Worm (Caenorhabditis elegans) whole organism, midembryonic: ENCODE data around the gene mcp-1.

Experiments used
- T22C8.4 ChIP-seq: fragments of 200-800 bp; sonication (Bioruptor generic); IDR thresholded peaks from 2 replicates; pipeline ENCODE4 v1.3.6; 2022; ENCODE audit warnings: missing genetic modification characterization, missing compliant biosample characterization
- cog-1 ChIP-seq: sonication (generic microtip); optimal IDR thresholded peaks from 2 replicates; lab custom pipeline; 2016; ENCODE audit warnings: missing genetic modification characterization, missing compliant biosample characterization
- flt-1 ChIP-seq: fragments of 200-800 bp; sonication (Bioruptor generic); IDR thresholded peaks from 2 replicates; pipeline ENCODE4 v1.3.6; 2022; ENCODE audit warnings: missing genetic modification characterization, missing compliant biosample characterization
- med-1 ChIP-seq: sonication (generic microtip); optimal IDR thresholded peaks from 2 replicates; lab custom pipeline; 2017; ENCODE audit warnings: missing genetic modification characterization, mild to moderate bottlenecking, missing compliant biosample characterization, antibody characterized with exemption, missing genetic modification reagents; ENCODE audit not compliant: insufficient read depth
- ref-1 ChIP-seq: fragments of 200-800 bp; sonication (Bioruptor generic); conservative IDR thresholded peaks from 2 replicates; pipeline ENCODE4 v1.3.6; 2022; ENCODE audit warnings: missing genetic modification reagents, missing genetic modification characterization, missing compliant biosample characterization
- ztf-29 ChIP-seq: fragments of 200-800 bp; sonication (Bioruptor generic); IDR thresholded peaks from 2 replicates; pipeline ENCODE4 v1.3.6; 2022; ENCODE audit warnings: missing genetic modification reagents, missing genetic modification characterization, missing compliant biosample characterization

- TF ChIP-seq ref-1 (GFP tag; lab: Robert Waterston, UW) (no peak), T22C8.4 (GFP tag; lab: Robert Waterston, UW) (no peak), med-1 (GFP tag; lab: Kevin White, UChicago) (no peak), flt-1 (GFP tag; lab: Robert Waterston, UW) (no peak), cog-1 (tag; lab: Kevin White, UChicago) (no peak), ztf-29 (GFP tag; lab: Robert Waterston, UW) (no peak)
Measured at ce11 chrV:6007927-6008326, 46.3 kb downstream of the mcp-1 start.
